Fruit fly (Drosophila melanogaster): Measurements from ENCODE around the gene Tl.

The Tl gene

dm6 chr3R:26866577-26867456 is 68.0 kb downstream of the Tl start, which contains the start of the genes ball and His2Av (continued):
- TF ChIP-seq CG8290 (GFP tag; optimal IDR thresholded peaks at IDR 0.05) (peak; percentile 82), CG8290 (tag; optimal IDR thresholded peaks at IDR 0.05) (peak; percentile 67 to 68), CG2712 (tag; optimal IDR thresholded peaks at IDR 0.05) (peak; percentile 83), CG13287 (GFP tag; IDR thresholded peaks at IDR 0.05; ENCODE audit: partially characterized antibody) (peak; percentile 91), MBD-R2 (GFP tag; IDR thresholded peaks at IDR 0.05) (peak; percentile 98), maf-S (GFP tag; optimal IDR thresholded peaks at IDR 0.05) (peak; percentile 84), dm (GFP tag; optimal IDR thresholded peaks at IDR 0.05) (peak; percentile 74), MESR4 (GFP tag; optimal IDR thresholded peaks at IDR 0.05) (peak; percentile 56), CG12299 (tag; optimal IDR thresholded peaks at IDR 0.05) (peak; percentile 73), CG7928 (GFP tag; optimal IDR thresholded peaks at IDR 0.05) (peak; percentile 91), CG11085 (GFP tag; IDR thresholded peaks at IDR 0.05) (peak; percentile 67), CG11560 (tag; IDR thresholded peaks at IDR 0.05) (peak; percentile 74), Lhr (GFP tag; optimal IDR thresholded peaks at IDR 0.05) (peak; percentile 88), tll (GFP tag; optimal IDR thresholded peaks at IDR 0.05) (peak in 1 of 2 experiments; percentile 51), CG6689 (GFP tag; IDR thresholded peaks at IDR 0.05) (peak; percentile 84), CG6254 (GFP tag; optimal IDR thresholded peaks at IDR 0.05) (peak; percentile 58), CG14965 (GFP tag; optimal IDR thresholded peaks at IDR 0.05; ENCODE audit: borderline replicate concordance) (peak; percentile 32), bigmax (GFP tag; optimal IDR thresholded peaks at IDR 0.05) (peak; percentile 97), CG4730 (GFP tag; IDR thresholded peaks at IDR 0.05) (peak; percentile 54; the same call in 1 of the 2 replicates), CG4360 (GFP tag; IDR thresholded peaks at IDR 0.05) (peak; percentile 54), sna (GFP tag; IDR thresholded peaks at IDR 0.05; ENCODE audit: partially characterized antibody) (peak; percentile 92), CG9932 (GFP tag; IDR thresholded peaks at IDR 0.05) (peak; percentile 90), CG18262 (tag; optimal IDR thresholded peaks at IDR 0.05) (peak; percentile 72), phol (tag; optimal IDR thresholded peaks at IDR 0.05) (peak; percentile 76), Nf-YC (tag; optimal IDR thresholded peaks at IDR 0.05) (peak; percentile 66), Spps (tag; optimal IDR thresholded peaks at IDR 0.05) (peak; percentile 65), CG33557 (GFP tag; optimal IDR thresholded peaks at IDR 0.05) (peak; percentile 59), pnt (GFP tag; optimal IDR thresholded peaks at IDR 0.05) (peak; percentile 81), fd96Cb (tag; optimal IDR thresholded peaks at IDR 0.05) (peak; percentile 53), CG42726 (GFP tag; IDR thresholded peaks at IDR 0.05; ENCODE audit: partially characterized antibody) (peak; percentile 95), Trl (optimal IDR thresholded peaks at IDR 0.05) (no peak), Trl (GFP tag; optimal IDR thresholded peaks at IDR 0.05) (peak; percentile 94), Xrp1 (GFP tag; IDR thresholded peaks at IDR 0.05) (peak; percentile 80), CG9727 (GFP tag; optimal IDR thresholded peaks at IDR 0.05) (peak; percentile 87), CG15479 (GFP tag; optimal IDR thresholded peaks at IDR 0.05) (no peak), ase (GFP tag; IDR thresholded peaks at IDR 0.05) (peak; percentile 82), CG14441 (GFP tag; IDR thresholded peaks at IDR 0.05) (peak; percentile 81), mld (GFP tag; IDR thresholded peaks at IDR 0.05; ENCODE audit: partially characterized antibody) (0 out of 3 replicates have a peak, but pooled peaks have one; percentile 54), bbx (GFP tag; IDR thresholded peaks at IDR 0.05; ENCODE audit: partially characterized antibody) (peak; percentile 90), emc (GFP tag; optimal IDR thresholded peaks at IDR 0.05) (peak; percentile 78), pita (GFP tag; optimal IDR thresholded peaks at IDR 0.05) (no peak), NFAT (GFP tag; IDR thresholded peaks at IDR 0.05) (peak; percentile 86), shn (GFP tag; optimal IDR thresholded peaks at IDR 0.05) (peak; percentile 88), Scr (GFP tag; IDR thresholded peaks at IDR 0.05; ENCODE audit: partially characterized antibody) (peak; percentile 92), CG1647 (GFP tag; optimal IDR thresholded peaks at IDR 0.05) (peak; percentile 86), MTF-1 (GFP tag; optimal IDR thresholded peaks at IDR 0.05; ENCODE audit: borderline replicate concordance) (peak; percentile 82), CG12071 (GFP tag; optimal IDR thresholded peaks at IDR 0.05) (peak; percentile 48), seq (GFP tag; IDR thresholded peaks at IDR 0.05) (peak; percentile 74; the same call in 1 of the 2 replicates)
